Fruit fly (Drosophila melanogaster) whole organism, embryonic: Measurements from ENCODE around the gene Exn.

Experiments used
- Adf1 ChIP-seq: fragments of 200-800 bp; sonication (Bioruptor generic); IDR thresholded peaks from 2 replicates; pipeline ENCODE4 v1.3.6; 2022; ENCODE audit warnings: missing biosample characterization, missing genetic modification characterization
- CG10431 ChIP-seq: fragments of 200-800 bp; sonication (Bioruptor generic); optimal IDR thresholded peaks from 3 replicates; lab custom pipeline; 2018; ENCODE audit warnings: missing biosample characterization, mild to moderate bottlenecking, missing genetic modification characterization
- CG10979 ChIP-seq: fragments of 200-800 bp; sonication (Bioruptor generic); optimal IDR thresholded peaks from 2 replicates; lab custom pipeline; 2018; ENCODE audit warnings: missing biosample characterization, mild to moderate bottlenecking, missing genetic modification characterization, moderate library complexity
- CG11696 ChIP-seq: fragments of 200-800 bp; sonication (Bioruptor generic); IDR thresholded peaks from 2 replicates; pipeline ENCODE4 v1.3.6; 2022; ENCODE audit warnings: missing biosample characterization, missing genetic modification characterization
- CG14014 ChIP-seq: fragments of 200-800 bp; sonication (Bioruptor generic); IDR thresholded peaks from 2 replicates; pipeline ENCODE4 v1.3.6; 2022; ENCODE audit warnings: missing biosample characterization, missing genetic modification characterization
- CG14860 ChIP-seq: fragments of 200-800 bp; sonication (Bioruptor generic); IDR thresholded peaks from 3 replicates; pipeline ENCODE4 v1.3.6; 2022; ENCODE audit warnings: missing biosample characterization, missing genetic modification characterization; ENCODE audit not compliant: partially characterized antibody
- CG1602 ChIP-seq: fragments of 200-800 bp; sonication (Bioruptor generic); optimal IDR thresholded peaks from 3 replicates; lab custom pipeline; 2016; ENCODE audit warnings: missing biosample characterization, missing genetic modification characterization
- CG16779 ChIP-seq: fragments of 200-800 bp; sonication (Bioruptor generic); IDR thresholded peaks from 2 replicates; pipeline ENCODE4 v1.3.6; 2022; ENCODE audit warnings: missing biosample characterization, missing genetic modification characterization
- CG16863 ChIP-seq: fragments of 200-800 bp; sonication (Bioruptor generic); optimal IDR thresholded peaks from 3 replicates; lab custom pipeline; 2016; ENCODE audit warnings: missing biosample characterization, missing genetic modification characterization
- CG17829 ChIP-seq: fragments of 200-800 bp; optimal IDR thresholded peaks from 2 replicates; lab custom pipeline; 2019; ENCODE audit warnings: missing biosample characterization, mild to moderate bottlenecking, missing genetic modification characterization, moderate library complexity
- CG18599 ChIP-seq: fragments of 200-800 bp; sonication (Bioruptor generic); optimal IDR thresholded peaks from 3 replicates; lab custom pipeline; 2017; ENCODE audit warnings: missing biosample characterization, missing genetic modification characterization, mild to moderate bottlenecking, moderate library complexity, missing genetic modification reagents
- CG2120 ChIP-seq: fragments of 200-800 bp; sonication (Bioruptor generic); optimal IDR thresholded peaks from 3 replicates; lab custom pipeline; 2016; ENCODE audit warnings: missing biosample characterization, missing genetic modification characterization
- CG32772 ChIP-seq: fragments of 200-800 bp; sonication (Bioruptor generic); IDR thresholded peaks from 2 replicates; pipeline ENCODE4 v1.3.6; 2022; ENCODE audit warnings: missing biosample characterization, missing genetic modification characterization
- CG3281 ChIP-seq: fragments of 200-800 bp; sonication (Bioruptor generic); optimal IDR thresholded peaks from 3 replicates; lab custom pipeline; 2017; ENCODE audit warnings: missing biosample characterization, mild to moderate bottlenecking, missing genetic modification characterization
- CG3847 ChIP-seq: fragments of 200-800 bp; sonication (Bioruptor generic); IDR thresholded peaks from 2 replicates; pipeline ENCODE4 v1.3.6; 2022; ENCODE audit warnings: missing biosample characterization, missing genetic modification characterization
- CG42726 ChIP-seq: fragments of 200-800 bp; sonication (Bioruptor generic); IDR thresholded peaks from 2 replicates; pipeline ENCODE4 v1.3.6; 2022; ENCODE audit warnings: missing biosample characterization, missing genetic modification characterization; ENCODE audit not compliant: partially characterized antibody
- CG4730 ChIP-seq: fragments of 200-800 bp; sonication (Bioruptor generic); IDR thresholded peaks from 2 replicates; pipeline ENCODE4 v1.3.6; 2022; ENCODE audit warnings: missing biosample characterization, missing genetic modification characterization
- CG4854 ChIP-seq: fragments of 200-800 bp; sonication (Bioruptor generic); optimal IDR thresholded peaks from 2 replicates; lab custom pipeline; 2016; ENCODE audit warnings: missing biosample characterization, missing genetic modification characterization, inconsistent platforms
- CG6254 ChIP-seq: fragments of 200-800 bp; sonication (Bioruptor generic); optimal IDR thresholded peaks from 3 replicates; lab custom pipeline; 2017; ENCODE audit warnings: mild to moderate bottlenecking, missing biosample characterization, missing genetic modification reagents, missing genetic modification characterization
- CG6654 ChIP-seq: fragments of 200-800 bp; sonication (Bioruptor generic); optimal IDR thresholded peaks from 2 replicates; lab custom pipeline; 2017; ENCODE audit warnings: missing biosample characterization, mild to moderate bottlenecking, missing genetic modification characterization
- CG9215 ChIP-seq: fragments of 200-800 bp; sonication (Bioruptor generic); IDR thresholded peaks from 2 replicates; pipeline ENCODE4 v1.3.6; 2022; ENCODE audit warnings: missing biosample characterization, missing genetic modification characterization
- CG9876 ChIP-seq: fragments of 200-800 bp; sonication (Bioruptor generic); optimal IDR thresholded peaks from 2 replicates; lab custom pipeline; 2016; ENCODE audit warnings: missing biosample characterization, missing genetic modification characterization
- CHES-1-like ChIP-seq: fragments of 200-800 bp; sonication (Bioruptor generic); optimal IDR thresholded peaks from 2 replicates; lab custom pipeline; 2016; ENCODE audit warnings: missing biosample characterization, missing genetic modification characterization
- H15 ChIP-seq: fragments of 200-800 bp; sonication (Bioruptor generic); IDR thresholded peaks from 3 replicates; pipeline ENCODE4 v1.3.6; 2022; ENCODE audit warnings: missing biosample characterization, missing genetic modification characterization
- HLH54F ChIP-seq: fragments of 200-800 bp; sonication (Bioruptor generic); optimal IDR thresholded peaks from 3 replicates; lab custom pipeline; 2016; ENCODE audit warnings: missing biosample characterization, missing genetic modification characterization
- Hey ChIP-seq: fragments of 200-800 bp; sonication (Bioruptor generic); optimal IDR thresholded peaks from 3 replicates; lab custom pipeline; 2018; ENCODE audit warnings: missing biosample characterization, mild to moderate bottlenecking, missing genetic modification characterization
- HmgZ ChIP-seq: fragments of 200-800 bp; sonication (Bioruptor generic); optimal IDR thresholded peaks from 2 replicates; lab custom pipeline; 2018; ENCODE audit warnings: missing biosample characterization, mild to moderate bottlenecking, missing genetic modification characterization
- Lpt ChIP-seq: fragments of >200 bp; optimal IDR thresholded peaks from 2 replicates; lab custom pipeline; 2018; ENCODE audit warnings: missing biosample characterization, missing genetic modification characterization
- Mes4 ChIP-seq: fragments of 200-800 bp; sonication (Bioruptor generic); optimal IDR thresholded peaks from 2 replicates; lab custom pipeline; 2016; ENCODE audit warnings: missing biosample characterization, missing genetic modification characterization
- Mrtf ChIP-seq: fragments of 200-800 bp; sonication (Bioruptor generic); IDR thresholded peaks from 3 replicates; pipeline ENCODE4 v1.3.6; 2022; ENCODE audit warnings: missing biosample characterization, missing genetic modification characterization
- Rx ChIP-seq: fragments of 200-800 bp; sonication (Bioruptor generic); IDR thresholded peaks from 2 replicates; pipeline ENCODE4 v1.3.6; 2022; ENCODE audit warnings: missing biosample characterization, missing genetic modification characterization
- Taf1 ChIP-seq: fragments of 200-800 bp; sonication (Bioruptor generic); IDR thresholded peaks from 2 replicates; pipeline ENCODE4 v1.3.6; 2022; ENCODE audit warnings: missing biosample characterization, missing genetic modification characterization
- Tbp ChIP-seq: fragments of >200 bp; optimal IDR thresholded peaks from 2 replicates; lab custom pipeline; 2018; ENCODE audit warnings: missing biosample characterization, missing genetic modification characterization
- ash1 ChIP-seq: fragments of 200-800 bp; sonication (Bioruptor generic); optimal IDR thresholded peaks from 2 replicates; lab custom pipeline; 2018; ENCODE audit warnings: missing biosample characterization, mild to moderate bottlenecking, missing genetic modification characterization
- ato ChIP-seq: fragments of 200-800 bp; sonication (Bioruptor generic); IDR thresholded peaks from 2 replicates; pipeline ENCODE4 v1.3.6; 2022; ENCODE audit warnings: missing biosample characterization, missing genetic modification characterization; ENCODE audit not compliant: partially characterized antibody
- az2 ChIP-seq: fragments of 200-800 bp; sonication (Bioruptor generic); optimal IDR thresholded peaks from 3 replicates; lab custom pipeline; 2016; ENCODE audit warnings: missing biosample characterization, missing genetic modification characterization
- cas ChIP-seq: fragments of 200-800 bp; sonication (Bioruptor generic); IDR thresholded peaks from 2 replicates; pipeline ENCODE4 v1.3.6; 2022; ENCODE audit warnings: missing biosample characterization, missing genetic modification characterization
- cato ChIP-seq: fragments of 200-800 bp; sonication (Bioruptor generic); optimal IDR thresholded peaks from 2 replicates; lab custom pipeline; 2016; ENCODE audit warnings: missing biosample characterization, missing genetic modification characterization, borderline replicate concordance
- cg ChIP-seq: fragments of 200-800 bp; sonication (Bioruptor generic); optimal IDR thresholded peaks from 3 replicates; lab custom pipeline; 2019; ENCODE audit warnings: missing biosample characterization, mild to moderate bottlenecking, missing genetic modification characterization, moderate library complexity
- dysf ChIP-seq: fragments of 200-800 bp; sonication (Bioruptor generic); IDR thresholded peaks from 3 replicates; pipeline ENCODE4 v1.3.6; 2022; ENCODE audit warnings: missing biosample characterization, missing genetic modification characterization
- emc ChIP-seq: fragments of 200-800 bp; sonication (Bioruptor generic); optimal IDR thresholded peaks from 2 replicates; lab custom pipeline; 2016; ENCODE audit warnings: missing biosample characterization, missing genetic modification characterization
- eyg ChIP-seq: fragments of 200-800 bp; sonication (Bioruptor generic); optimal IDR thresholded peaks from 3 replicates; lab custom pipeline; 2016; ENCODE audit warnings: missing biosample characterization, missing genetic modification characterization
- grau ChIP-seq: fragments of 200-800 bp; optimal IDR thresholded peaks from 3 replicates; lab custom pipeline; 2019; ENCODE audit warnings: missing biosample characterization, mild to moderate bottlenecking, missing genetic modification characterization, moderate library complexity
- gsb ChIP-seq: fragments of 200-800 bp; sonication (Bioruptor generic); IDR thresholded peaks from 2 replicates; pipeline ENCODE4 v1.3.6; 2022; ENCODE audit warnings: missing biosample characterization, missing genetic modification characterization
- hbn ChIP-seq: fragments of 200-800 bp; sonication (Bioruptor generic); IDR thresholded peaks from 2 replicates; pipeline ENCODE4 v1.3.6; 2022; ENCODE audit warnings: missing biosample characterization, missing genetic modification characterization; ENCODE audit not compliant: partially characterized antibody
- jumu ChIP-seq: fragments of 200-800 bp; sonication (Bioruptor generic); optimal IDR thresholded peaks from 3 replicates; lab custom pipeline; 2016; ENCODE audit warnings: missing biosample characterization, missing genetic modification characterization
- kah ChIP-seq: fragments of 200-800 bp; sonication (Bioruptor generic); optimal IDR thresholded peaks from 2 replicates; lab custom pipeline; 2018; ENCODE audit warnings: missing biosample characterization, mild to moderate bottlenecking, missing genetic modification characterization
- nmo ChIP-seq: fragments of 200-800 bp; sonication (Bioruptor generic); optimal IDR thresholded peaks from 2 replicates; lab custom pipeline; 2018; ENCODE audit warnings: missing biosample characterization, mild to moderate bottlenecking, missing genetic modification characterization, moderate library complexity
- scrt ChIP-seq: fragments of 200-800 bp; sonication (Bioruptor generic); optimal IDR thresholded peaks from 2 replicates; lab custom pipeline; 2018; ENCODE audit warnings: missing biosample characterization, mild to moderate bottlenecking, missing genetic modification characterization, moderate library complexity
- tio ChIP-seq: fragments of 200-800 bp; sonication (Bioruptor generic); optimal IDR thresholded peaks from 2 replicates; lab custom pipeline; 2017; ENCODE audit warnings: missing biosample characterization, missing genetic modification characterization, inconsistent platforms
- tna ChIP-seq: fragments of 200-800 bp; sonication (Bioruptor generic); IDR thresholded peaks from 2 replicates; pipeline ENCODE4 v1.3.6; 2022; ENCODE audit warnings: missing biosample characterization, missing genetic modification characterization; ENCODE audit not compliant: partially characterized antibody
- trem ChIP-seq: fragments of 200-800 bp; optimal IDR thresholded peaks from 3 replicates; lab custom pipeline; 2019; ENCODE audit warnings: missing biosample characterization, mild to moderate bottlenecking, missing genetic modification characterization, moderate library complexity

Exn gene

dm6 chr3L:17024095-17024639 is 54.4 kb downstream of the Exn start, which contains the start of gene Fit2 (continued):
- TF ChIP-seq grau (no peak), cg (GFP tag; lab: Kevin White, UChicago) (no peak), CG9876 (GFP tag; lab: Kevin White, UChicago) (no peak), CG4730 (GFP tag; lab: Robert Waterston, UW) (no peak), Rx (GFP tag; lab: Robert Waterston, UW) (no peak), CG16779 (no peak), CHES-1-like (GFP tag; lab: Kevin White, UChicago) (no peak), CG14014 (GFP tag; lab: Robert Waterston, UW) (no peak), CG6654 (GFP tag; lab: Kevin White, UChicago) (no peak), CG42726 (GFP tag; lab: Robert Waterston, UW) (peak; percentile 74; the same call in 1 of the 2 replicates), CG4854 (GFP tag; lab: Kevin White, UChicago) (no peak), CG16863 (GFP tag; lab: Kevin White, UChicago) (no peak), gsb (GFP tag; lab: Robert Waterston, UW) (no peak), Tbp (GFP tag; lab: Kevin White, UChicago) (no peak), HmgZ (tag; lab: Kevin White, UChicago) (peak; percentile 37), ash1 (GFP tag; lab: Kevin White, UChicago) (no peak), Mrtf (GFP tag; lab: Robert Waterston, UW) (no peak), cas (GFP tag; lab: Robert Waterston, UW) (no peak), Lpt (GFP tag; lab: Kevin White, UChicago) (no peak), CG2120 (GFP tag; lab: Kevin White, UChicago) (no peak), scrt (no peak), trem (tag; lab: Kevin White, UChicago) (peak; percentile 38), nmo (GFP tag; lab: Kevin White, UChicago) (no peak), cato (GFP tag; lab: Kevin White, UChicago) (no peak), kah (GFP tag; lab: Kevin White, UChicago) (no peak), HLH54F (GFP tag; lab: Kevin White, UChicago) (no peak), CG18599 (GFP tag; lab: Kevin White, UChicago) (no peak), CG10431 (GFP tag; lab: Kevin White, UChicago) (no peak), dysf (no peak), ato (GFP tag; lab: Robert Waterston, UW) (peak; percentile 100), emc (GFP tag; lab: Kevin White, UChicago) (no peak), tio (GFP tag; lab: Kevin White, UChicago) (no peak), hbn (GFP tag; lab: Robert Waterston, UW) (peak; percentile 95), CG11696 (GFP tag; lab: Robert Waterston, UW) (no peak), Taf1 (no peak), CG3847 (GFP tag; lab: Robert Waterston, UW) (no peak), CG10979 (tag; lab: Kevin White, UChicago) (no peak), jumu (no peak), tna (GFP tag; lab: Robert Waterston, UW) (peak; percentile 100), Mes4 (GFP tag; lab: Kevin White, UChicago) (no peak), az2 (GFP tag; lab: Kevin White, UChicago) (no peak), Hey (tag; lab: Kevin White, UChicago) (no peak), eyg (no peak), CG32772 (GFP tag; lab: Robert Waterston, UW) (no peak), CG1602 (GFP tag; lab: Kevin White, UChicago) (no peak), CG6254 (GFP tag; lab: Kevin White, UChicago) (no peak), H15 (no peak), CG17829 (tag; lab: Kevin White, UChicago) (no peak), Adf1 (no peak), CG14860 (GFP tag; lab: Robert Waterston, UW) (peak; percentile 99), CG3281 (GFP tag; lab: Kevin White, UChicago) (no peak), CG9215 (GFP tag; lab: Robert Waterston, UW) (no peak)
